Worm (Caenorhabditis elegans): ENCODE measurements around the gene best-1.

Gene best-1

DNA sequence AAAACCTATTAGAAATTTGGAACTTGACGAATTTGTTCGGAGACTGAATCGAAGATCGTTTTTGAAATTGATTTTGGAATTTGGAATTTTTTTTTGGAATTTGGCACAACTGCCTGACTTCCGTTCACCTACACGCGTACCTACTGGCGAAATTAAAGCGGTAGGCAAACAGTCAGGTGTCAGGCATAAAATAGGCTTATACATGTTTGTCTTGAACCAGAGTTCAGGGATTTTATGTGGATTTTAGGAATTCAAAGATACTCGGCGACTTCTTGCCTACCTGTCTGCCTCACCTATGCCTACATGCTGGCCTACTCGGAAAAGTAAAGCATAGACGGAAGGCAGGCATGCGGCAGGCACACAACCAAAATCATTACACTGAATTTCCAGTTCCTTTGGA, 31.2 kb downstream of the best-1 start:
- no peak for TF ChIP-seq ccch-3 (GFP tag; optimal IDR thresholded peaks at IDR 0.05)
- TF ChIP-seq die-1 (tag; optimal IDR thresholded peaks at IDR 0.05): no peak

DNA sequence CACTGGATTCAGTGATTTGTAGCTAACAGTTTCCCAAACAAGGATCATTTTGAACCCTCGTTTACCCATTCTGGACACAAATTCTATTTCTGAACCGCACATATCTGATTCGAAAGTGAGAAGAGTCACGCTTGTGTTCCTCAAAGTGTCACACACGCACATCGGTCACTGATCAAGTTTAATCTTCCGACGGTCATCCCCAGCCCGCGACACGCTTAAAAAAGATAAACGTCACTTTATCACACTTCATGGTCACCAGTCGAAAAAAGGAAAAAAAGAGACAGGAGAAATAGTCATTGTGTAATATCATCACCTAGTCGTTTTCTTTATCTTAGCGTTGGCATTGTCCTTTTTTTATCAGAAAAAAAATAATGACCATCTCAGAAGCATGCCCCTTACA, 31.9 kb downstream of the best-1 start:
- TF ChIP-seq fkh-3 (tag; optimal IDR thresholded peaks at IDR 0.05) (no peak), ztf-26 (tag; optimal IDR thresholded peaks at IDR 0.05) (peak; percentile 78), unc-130 (GFP tag; optimal IDR thresholded peaks at IDR 0.05) (no peak), lin-40 (tag; optimal IDR thresholded peaks at IDR 0.05) (peak; percentile 17), dpff-1 (tag; optimal IDR thresholded peaks at IDR 0.05) (no peak), chd-7 (tag; optimal IDR thresholded peaks at IDR 0.05) (peak; percentile 33), K11D2.4 (GFP tag; IDR thresholded peaks at IDR 0.05) (0 out of 2 replicates have a peak, but pooled peaks have one; percentile 30), somi-1 (GFP tag; optimal IDR thresholded peaks at IDR 0.05) (peak; percentile 17), die-1 (tag; optimal IDR thresholded peaks at IDR 0.05) (peak; percentile 63)

DNA sequence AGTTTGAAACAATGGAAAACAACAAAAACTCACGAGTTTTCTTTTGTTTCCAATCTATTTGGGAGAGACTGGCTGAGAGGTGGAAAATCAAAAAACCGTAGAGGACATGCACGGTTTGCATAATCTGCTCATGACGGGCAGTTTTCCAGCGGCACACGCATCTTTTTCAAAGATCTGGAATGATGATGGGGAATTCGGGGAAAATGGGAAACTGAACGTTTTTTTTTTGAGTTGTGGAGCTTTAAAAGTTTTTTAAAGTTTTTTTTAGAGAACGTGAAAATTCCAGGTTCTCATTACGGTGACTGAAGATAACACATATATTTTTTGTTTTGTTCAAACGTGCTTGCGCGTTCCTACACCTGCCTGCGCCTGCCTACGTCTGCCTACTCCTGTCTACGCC, 33.0 kb downstream of the best-1 start, which contains the start of gene C39E9.7:
Gene C39E9.7, minus strand, starts transcription at position 101 of the 400 bp plus-strand sequence.
- no peak for TF ChIP-seq snpc-1.1 (tag; optimal IDR thresholded peaks at IDR 0.05; ENCODE audit: insufficient read depth)
- TF ChIP-seq Y56A3A.18 (GFP tag; IDR thresholded peaks at IDR 0.05): no peak
- no peak for TF ChIP-seq zim-3 (tag; optimal IDR thresholded peaks at IDR 0.05)
- no peak for TF ChIP-seq ets-4 (GFP tag; optimal IDR thresholded peaks at IDR 0.05)
- TF ChIP-seq mxl-1 (tag; optimal IDR thresholded peaks at IDR 0.05): no peak

DNA sequence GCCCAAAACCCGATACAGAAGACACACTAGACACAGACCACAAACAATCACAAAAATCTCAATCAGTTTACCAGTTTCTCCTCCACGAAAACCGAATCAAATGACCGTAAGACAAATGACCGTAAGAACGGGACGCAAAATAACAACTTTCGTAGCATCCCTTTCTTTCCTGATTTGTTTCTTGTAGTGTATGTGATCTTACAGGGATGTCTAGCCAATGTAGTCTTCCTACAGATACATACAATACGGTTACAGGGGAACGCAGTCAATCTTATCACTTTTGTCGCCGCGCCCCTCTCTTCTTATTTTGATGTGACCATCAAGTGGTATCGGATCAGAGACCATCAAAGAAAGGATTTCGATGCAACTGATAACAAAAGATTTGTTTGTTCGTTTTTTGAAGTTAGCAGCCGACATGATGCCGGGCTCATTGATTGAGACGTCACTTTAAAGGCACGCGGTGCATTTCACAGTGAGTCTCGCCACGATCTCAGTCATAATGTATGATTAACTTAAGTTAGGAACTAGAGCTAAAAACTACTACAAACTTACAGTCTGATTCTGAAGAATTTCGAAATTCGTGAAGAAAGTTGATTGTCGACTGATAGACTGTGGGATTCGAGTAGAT, 33.8 kb downstream of the best-1 start:
- TF ChIP-seq ceh-79 (tag; optimal IDR thresholded peaks at IDR 0.05) (no peak), attf-5 (GFP tag; optimal IDR thresholded peaks at IDR 0.05) (no peak), ZK185.1 (tag; optimal IDR thresholded peaks at IDR 0.05; ENCODE audit: poor library complexity, severe bottlenecking) (no peak), lin-26 (GFP tag; IDR thresholded peaks at IDR 0.05) (peak; percentile 47; the same call in 1 of the 2 replicates), cebp-2 (GFP tag; IDR thresholded peaks at IDR 0.05) (no peak), egl-44 (GFP tag; IDR thresholded peaks at IDR 0.05) (no peak), K11D2.4 (GFP tag; IDR thresholded peaks at IDR 0.05) (no peak), pha-4 (tag; optimal IDR thresholded peaks at IDR 0.05) (no peak), K12H6.12 (tag; optimal IDR thresholded peaks at IDR 0.05) (no peak), F37B4.10 (GFP tag; IDR thresholded peaks at IDR 0.05) (no peak), C06A6.2 (GFP tag; conservative IDR thresholded peaks at IDR 0.05) (no peak), somi-1 (GFP tag; optimal IDR thresholded peaks at IDR 0.05) (peak; percentile 17), Y56A3A.18 (GFP tag; IDR thresholded peaks at IDR 0.05) (no peak), tbx-9 (tag; optimal IDR thresholded peaks at IDR 0.05; ENCODE audit: borderline replicate concordance) (no peak), dpff-1 (tag; optimal IDR thresholded peaks at IDR 0.05) (no peak), hsf-1 (GFP tag; IDR thresholded peaks at IDR 0.05) (no peak), let-607 (tag; optimal IDR thresholded peaks at IDR 0.05) (no peak), mel-28 (tag; optimal IDR thresholded peaks at IDR 0.05; ENCODE audit: borderline replicate concordance) (no peak), nhr-179 (tag; optimal IDR thresholded peaks at IDR 0.05) (no peak), F22D6.2 (tag; optimal IDR thresholded peaks at IDR 0.05) (no peak), tlf-1 (GFP tag; optimal IDR thresholded peaks at IDR 0.05) (no peak), chd-7 (tag; optimal IDR thresholded peaks at IDR 0.05) (no peak), hmg-20 (GFP tag; IDR thresholded peaks at IDR 0.05) (no peak), snpc-4 (GFP tag; optimal IDR thresholded peaks at IDR 0.05) (no peak), snpc-4 (tag; optimal IDR thresholded peaks at IDR 0.05) (peak in 3 of 4 experiments; percentile 14 to 79 (median 62)), F49E8.2 (tag; optimal IDR thresholded peaks at IDR 0.05; ENCODE audit: insufficient read depth) (no peak)

All from whole organism, young adult.